Worm (Caenorhabditis elegans) whole organism, L4 larva: ENCODE results near the gene R08C7.8.

Source experiments
- ceh-20 ChIP-seq: fragments of 200-800 bp; sonication (Bioruptor generic); IDR thresholded peaks from 2 replicates; pipeline ENCODE4 v1.3.6; 2022; ENCODE audit warnings: missing genetic modification reagents, missing genetic modification characterization, missing compliant biosample characterization
- unc-130 ChIP-seq: sonication (generic microtip); optimal IDR thresholded peaks from 2 replicates; lab custom pipeline; 2016; ENCODE audit warnings: missing genetic modification reagents, missing genetic modification characterization, missing compliant biosample characterization

DNA sequence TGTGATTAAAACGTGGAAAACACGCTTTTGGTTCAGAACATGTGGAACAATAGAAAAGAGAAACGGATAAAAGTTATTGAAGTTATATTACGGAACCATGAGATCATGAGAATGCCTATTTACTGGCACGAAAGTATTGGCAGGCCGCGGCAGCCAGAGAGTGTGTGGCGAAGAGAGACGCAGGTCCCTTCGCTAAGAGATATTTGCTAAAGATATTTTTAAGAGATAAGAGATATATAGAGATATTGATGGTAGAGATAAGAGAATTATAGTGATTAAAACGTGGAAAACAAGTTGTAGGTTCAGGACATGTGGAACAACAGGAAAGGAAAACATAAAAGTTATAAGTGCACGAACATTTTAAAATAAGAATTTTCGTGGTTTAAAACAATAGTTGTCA, 3.5 kb upstream of the R08C7.8 start:
- TF ChIP-seq unc-130 (GFP tag; lab: Kevin White, UChicago) (no peak), ceh-20 (GFP tag; lab: Robert Waterston, UW) (no peak)
